Worm (Caenorhabditis elegans): Measurements from ENCODE around the gene K07F5.17.
"Not testable (repeated sequence)": the region's sequence is repeated elsewhere in the genome, so short reads cannot be mapped to it uniquely, and the experiment has no call there.

The K07F5.17 gene

ce11 chrIV:9825196-9825744 is 16.9 kb upstream of the K07F5.17 start, which contains the start of gene mtr-4:
TSS of gene mtr-4 (plus strand) at chrIV:9825694.
- no peak for TF ChIP-seq nhr-76 (tag; optimal IDR thresholded peaks at IDR 0.05)
- TF ChIP-seq skn-1 (tag; optimal IDR thresholded peaks at IDR 0.05), result peak; percentile 24
- no peak for TF ChIP-seq elt-3 (tag; optimal IDR thresholded peaks at IDR 0.05)
- no peak for TF ChIP-seq unc-39 (tag; optimal IDR thresholded peaks at IDR 0.05)
- peak; percentile 85 for TF ChIP-seq elt-2 (tag; optimal IDR thresholded peaks at IDR 0.05)
- peak; percentile 62 for TF ChIP-seq lin-15B (tag; optimal IDR thresholded peaks at IDR 0.05)
- peak; percentile 27 for TF ChIP-seq egl-5 (tag; optimal IDR thresholded peaks at IDR 0.05)
- TF ChIP-seq pqm-1 (tag; optimal IDR thresholded peaks at IDR 0.05), result no peak
- TF ChIP-seq elt-1 (tag; optimal IDR thresholded peaks at IDR 0.05), result no peak
- no peak for TF ChIP-seq mml-1 (tag; optimal IDR thresholded peaks at IDR 0.05)
- no peak for TF ChIP-seq nhr-43 (tag; optimal IDR thresholded peaks at IDR 0.05; ENCODE audit: poor library complexity, severe bottlenecking)
- no peak for TF ChIP-seq ama-1 (optimal IDR thresholded peaks at IDR 0.05)
- no peak for TF ChIP-seq ztf-4 (tag; optimal IDR thresholded peaks at IDR 0.05)
- no peak for TF ChIP-seq egl-27 (tag; optimal IDR thresholded peaks at IDR 0.05)
- no peak for TF ChIP-seq ztf-11 (tag; optimal IDR thresholded peaks at IDR 0.05)

- no peak for TF ChIP-seq ztf-11 (tag; optimal IDR thresholded peaks at IDR 0.05)
- no peak for TF ChIP-seq daf-12 (tag; optimal IDR thresholded peaks at IDR 0.05)
- TF ChIP-seq sea-2 (GFP tag; optimal IDR thresholded peaks at IDR 0.05), result no peak
- TF ChIP-seq egl-27 (tag; optimal IDR thresholded peaks at IDR 0.05), result no peak
- TF ChIP-seq lsy-12 (tag; optimal IDR thresholded peaks at IDR 0.05), result no peak
- no peak for TF ChIP-seq ceh-9 (tag; optimal IDR thresholded peaks at IDR 0.05)
- no peak for TF ChIP-seq ama-1 (optimal IDR thresholded peaks at IDR 0.05)
Observed at ce11 chrIV:9832586-9832985, 9.6 kb upstream of the K07F5.17 start, which contains the start of gene kin-21. TSS of gene kin-21 (plus strand) at chrIV:9832886.

- no peak for TF ChIP-seq lsy-12 (tag; optimal IDR thresholded peaks at IDR 0.05)
- TF ChIP-seq tbx-2 (tag; optimal IDR thresholded peaks at IDR 0.05), result no peak
Observed at ce11 chrIV:9833337-9833736, 8.8 kb upstream of the K07F5.17 start.

ce11 chrIV:9836317-9836716 is 5.9 kb upstream of the K07F5.17 start, which contains the start of gene msp-81:
TSS of gene msp-81 (minus strand) at chrIV:9836417.
- no peak for TF ChIP-seq nhr-12 (tag; optimal IDR thresholded peaks at IDR 0.05)
- TF ChIP-seq nhr-11 (tag; optimal IDR thresholded peaks at IDR 0.05), result no peak
- no peak for TF ChIP-seq fos-1 (tag; optimal IDR thresholded peaks at IDR 0.05)
- no peak for TF ChIP-seq nhr-25 (tag; optimal IDR thresholded peaks at IDR 0.05)
- no peak for TF ChIP-seq unc-62 (GFP tag; optimal IDR thresholded peaks at IDR 0.05)
- no peak for TF ChIP-seq mml-1 (tag; optimal IDR thresholded peaks at IDR 0.05)
- no peak for TF ChIP-seq mdl-1 (tag; optimal IDR thresholded peaks at IDR 0.05)
- TF ChIP-seq R02D3.7 (tag; optimal IDR thresholded peaks at IDR 0.05), result no peak
- TF ChIP-seq ceh-82 (tag; optimal IDR thresholded peaks at IDR 0.05), result no peak
- TF ChIP-seq nhr-237 (tag; optimal IDR thresholded peaks at IDR 0.05), result no peak

- not testable (repeated sequence) for TF ChIP-seq fkh-2 (tag; optimal IDR thresholded peaks at IDR 0.05); nhr-25 (tag; optimal IDR thresholded peaks at IDR 0.05); unc-62 (GFP tag; optimal IDR thresholded peaks at IDR 0.05)
Observed at ce11 chrIV:9837349-9837748, 4.8 kb upstream of the K07F5.17 start, which contains the start of gene msp-10. TSS of gene msp-10 (plus strand) at chrIV:9837649.

ce11 chrIV:9840984-9841590 is 1.1 kb upstream of the K07F5.17 start, which contains the start of the genes kin-24 and msp-56:
TSS of gene kin-24 (minus strand) at chrIV:9841084.
TSS of gene msp-56 (plus strand) at chrIV:9841540.
- TF ChIP-seq ztf-11 (tag; optimal IDR thresholded peaks at IDR 0.05), result no peak
- no peak for TF ChIP-seq egl-27 (tag; optimal IDR thresholded peaks at IDR 0.05)
- no peak for TF ChIP-seq tbx-2 (tag; optimal IDR thresholded peaks at IDR 0.05)
- no peak for TF ChIP-seq fkh-2 (tag; optimal IDR thresholded peaks at IDR 0.05)
- TF ChIP-seq snpc-4 (tag; optimal IDR thresholded peaks at IDR 0.05), result no peak
- TF ChIP-seq pqm-1 (tag; optimal IDR thresholded peaks at IDR 0.05), result no peak
- no peak for TF ChIP-seq aly-2 (tag; optimal IDR thresholded peaks at IDR 0.05)
- TF ChIP-seq skn-1 (tag; optimal IDR thresholded peaks at IDR 0.05), result no peak
- TF ChIP-seq eor-1 (tag; optimal IDR thresholded peaks at IDR 0.05), result no peak
- no peak for TF ChIP-seq nhr-11 (tag; optimal IDR thresholded peaks at IDR 0.05)
- TF ChIP-seq ama-1 (optimal IDR thresholded peaks at IDR 0.05), result no peak
- TF ChIP-seq nhr-43 (tag; optimal IDR thresholded peaks at IDR 0.05; ENCODE audit: poor library complexity, severe bottlenecking), result no peak
- no peak for TF ChIP-seq ceh-9 (tag; optimal IDR thresholded peaks at IDR 0.05)
- TF ChIP-seq nhr-67 (tag; optimal IDR thresholded peaks at IDR 0.05), result no peak
- TF ChIP-seq nhr-76 (tag; optimal IDR thresholded peaks at IDR 0.05), result no peak
- TF ChIP-seq lin-39 (tag; optimal IDR thresholded peaks at IDR 0.05), result no peak
- TF ChIP-seq nhr-28 (tag; optimal IDR thresholded peaks at IDR 0.05), result no peak
- TF ChIP-seq elt-3 (tag; optimal IDR thresholded peaks at IDR 0.05), result no peak
- no peak for TF ChIP-seq ceh-82 (tag; optimal IDR thresholded peaks at IDR 0.05)
- TF ChIP-seq unc-62 (GFP tag; optimal IDR thresholded peaks at IDR 0.05), result no peak
